Worm (Caenorhabditis elegans): Measurements from ENCODE around the gene fbxb-77.
A peak's percentile ranks its signal among the peaks of the same experiment; 100 is the strongest.

DNA sequence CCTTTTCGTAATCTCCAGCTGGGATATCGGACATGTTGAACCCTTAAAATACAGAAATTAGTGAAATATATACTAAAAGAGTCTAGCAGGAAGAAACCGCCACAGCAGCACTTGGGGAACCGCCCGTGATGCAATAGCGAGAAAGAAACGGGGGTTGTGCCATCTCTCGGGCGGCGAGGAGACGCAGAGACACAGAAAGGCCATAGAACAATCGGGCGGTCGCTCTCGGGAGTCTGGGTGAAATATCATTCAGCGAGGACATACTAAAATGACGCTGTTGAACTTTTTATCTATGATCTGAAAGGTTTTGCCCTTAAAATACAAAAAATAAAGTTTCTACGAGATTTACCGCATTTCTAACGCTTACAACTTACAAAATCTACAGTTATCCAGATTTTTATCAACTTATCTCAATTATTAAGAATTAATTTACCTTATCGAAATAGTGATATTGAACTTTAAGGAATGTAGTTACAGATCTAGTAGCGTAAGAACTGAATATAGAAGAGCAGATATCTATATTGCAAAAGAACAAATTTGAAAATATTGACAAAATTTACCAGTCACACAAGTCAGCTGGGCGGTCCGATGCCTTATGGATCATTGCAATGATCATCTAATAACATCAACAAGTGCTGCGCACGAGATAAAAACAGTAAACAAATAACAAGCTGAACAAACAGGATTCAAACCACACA is 7.4 kb downstream of the fbxb-77 start, which contains the start of gene cyc-2.1:
- TF ChIP-seq tbx-37 (GFP tag; conservative IDR thresholded peaks at IDR 0.05) (no peak), tbx-11 (GFP tag; IDR thresholded peaks at IDR 0.05) (0 out of 2 replicates have a peak, but pooled peaks have one; percentile 31), ets-7 (tag; optimal IDR thresholded peaks at IDR 0.05) (no peak), scrt-1 (GFP tag; IDR thresholded peaks at IDR 0.05) (peak; percentile 64), B0310.2 (tag; optimal IDR thresholded peaks at IDR 0.05) (no peak), ama-1 (optimal IDR thresholded peaks at IDR 0.05) (peak; percentile 3), tra-4 (tag; optimal IDR thresholded peaks at IDR 0.05) (no peak), aly-1 (tag; optimal IDR thresholded peaks at IDR 0.05) (no peak)

All from whole organism, early embryonic.